Worm (Caenorhabditis elegans) whole organism, late embryonic: ENCODE measurements around the gene F48F5.6.

Source experiments
- F13H6.1 ChIP-seq: sonication (generic microtip); optimal IDR thresholded peaks from 2 replicates; lab custom pipeline; 2016; ENCODE audit warnings: missing genetic modification characterization, missing compliant biosample characterization
- K02D7.2 ChIP-seq: sonication (generic microtip); optimal IDR thresholded peaks from 2 replicates; lab custom pipeline; 2017; ENCODE audit warnings: mild to moderate bottlenecking, missing genetic modification characterization, missing compliant biosample characterization
- K09A11.1 ChIP-seq: sonication (generic microtip); optimal IDR thresholded peaks from 2 replicates; lab custom pipeline; 2017; ENCODE audit warnings: antibody characterized with exemption, mild to moderate bottlenecking, missing genetic modification characterization, missing compliant biosample characterization; ENCODE audit not compliant: insufficient read depth
- ahr-1 ChIP-seq: sonication (generic microtip); optimal IDR thresholded peaks from 2 replicates; lab custom pipeline; 2016; ENCODE audit warnings: missing genetic modification characterization, missing compliant biosample characterization
- ceh-14 ChIP-seq: sonication (generic microtip); optimal IDR thresholded peaks from 2 replicates; lab custom pipeline; 2016; ENCODE audit warnings: missing genotype, missing genetic modification characterization, missing compliant biosample characterization
- ceh-18 ChIP-seq: sonication (generic microtip); optimal IDR thresholded peaks from 2 replicates; lab custom pipeline; 2016; ENCODE audit warnings: missing genetic modification characterization, missing compliant biosample characterization
- ceh-31 ChIP-seq: sonication (generic microtip); optimal IDR thresholded peaks from 2 replicates; lab custom pipeline; 2016; ENCODE audit warnings: missing genetic modification characterization, missing compliant biosample characterization
- ceh-34 ChIP-seq: sonication (generic microtip); optimal IDR thresholded peaks from 2 replicates; lab custom pipeline; 2016; ENCODE audit warnings: mild to moderate bottlenecking, missing genetic modification characterization, missing compliant biosample characterization
- ceh-45 ChIP-seq: fragments of 200-800 bp; sonication (Bioruptor generic); IDR thresholded peaks from 2 replicates; pipeline ENCODE4 v1.3.6; 2022; ENCODE audit warnings: missing genetic modification reagents, missing genetic modification characterization, missing compliant biosample characterization
- ceh-48 ChIP-seq: sonication (generic microtip); optimal IDR thresholded peaks from 2 replicates; lab custom pipeline; 2016; ENCODE audit warnings: missing genetic modification characterization, inconsistent platforms, missing compliant biosample characterization
- che-1 ChIP-seq: sonication (generic microtip); optimal IDR thresholded peaks from 2 replicates; lab custom pipeline; 2016; ENCODE audit warnings: mild to moderate bottlenecking, missing genetic modification characterization, missing compliant biosample characterization
- dve-1 ChIP-seq: sonication (generic microtip); optimal IDR thresholded peaks from 2 replicates; lab custom pipeline; 2017; ENCODE audit warnings: antibody characterized with exemption, mild to moderate bottlenecking, missing genetic modification characterization, missing compliant biosample characterization
- elt-2 ChIP-seq: sonication (generic microtip); optimal IDR thresholded peaks from 2 replicates; lab custom pipeline; 2016; ENCODE audit warnings: missing genetic modification reagents, missing genetic modification characterization, missing compliant biosample characterization
- elt-4 ChIP-seq: sonication (generic microtip); optimal IDR thresholded peaks from 2 replicates; lab custom pipeline; 2016; ENCODE audit warnings: missing genetic modification characterization, missing compliant biosample characterization
- ets-4 ChIP-seq: sonication (generic microtip); optimal IDR thresholded peaks from 2 replicates; lab custom pipeline; 2016; ENCODE audit warnings: missing genetic modification characterization, missing compliant biosample characterization
- eyg-1 ChIP-seq: sonication (generic microtip); optimal IDR thresholded peaks from 2 replicates; lab custom pipeline; 2016; ENCODE audit warnings: missing genotype, missing genetic modification characterization, missing compliant biosample characterization
- gmeb-2 ChIP-seq: sonication (generic microtip); optimal IDR thresholded peaks from 2 replicates; lab custom pipeline; 2016; ENCODE audit warnings: missing genetic modification characterization, inconsistent platforms, missing compliant biosample characterization
- hlh-15 ChIP-seq: sonication (generic microtip); optimal IDR thresholded peaks from 2 replicates; lab custom pipeline; 2016; ENCODE audit warnings: missing genetic modification characterization, missing compliant biosample characterization
- hlh-8 ChIP-seq: sonication (generic microtip); optimal IDR thresholded peaks from 2 replicates; lab custom pipeline; 2016; ENCODE audit warnings: missing genotype, missing genetic modification characterization, missing compliant biosample characterization
- lim-6 ChIP-seq: sonication (generic microtip); optimal IDR thresholded peaks from 2 replicates; lab custom pipeline; 2016; ENCODE audit warnings: missing genetic modification characterization, missing compliant biosample characterization
- lin-11 ChIP-seq: fragments of 200-800 bp; sonication (Bioruptor generic); optimal IDR thresholded peaks from 2 replicates; lab custom pipeline; 2018; ENCODE audit warnings: mild to moderate bottlenecking, missing genetic modification characterization, missing compliant biosample characterization
- mec-3 ChIP-seq: sonication (generic microtip); optimal IDR thresholded peaks from 2 replicates; lab custom pipeline; 2016; ENCODE audit warnings: borderline replicate concordance, missing genetic modification characterization, missing compliant biosample characterization
- nfya-1 ChIP-seq: sonication (generic microtip); optimal IDR thresholded peaks from 2 replicates; lab custom pipeline; 2017; ENCODE audit warnings: missing genetic modification characterization, mild to moderate bottlenecking, missing compliant biosample characterization, antibody characterized with exemption, moderate library complexity
- npax-4 ChIP-seq: sonication (generic microtip); optimal IDR thresholded peaks from 2 replicates; lab custom pipeline; 2016; ENCODE audit warnings: missing genetic modification characterization, missing compliant biosample characterization
- pat-9 ChIP-seq: fragments of 200-800 bp; sonication (Bioruptor generic); optimal IDR thresholded peaks from 2 replicates; lab custom pipeline; 2018; ENCODE audit warnings: mild to moderate bottlenecking, missing genetic modification characterization, moderate library complexity, missing compliant biosample characterization
- pha-2 ChIP-seq: sonication (generic microtip); optimal IDR thresholded peaks from 2 replicates; lab custom pipeline; 2017; ENCODE audit warnings: mild to moderate bottlenecking, missing genetic modification characterization, missing compliant biosample characterization
- pqm-1 ChIP-seq: sonication (generic microtip); optimal IDR thresholded peaks from 2 replicates; lab custom pipeline; 2016; ENCODE audit warnings: missing genetic modification characterization, missing compliant biosample characterization
- pros-1 ChIP-seq: fragments of 150-350 bp; optimal IDR thresholded peaks from 2 replicates; lab custom pipeline; 2014; ENCODE audit warnings: missing biosample characterization, missing genetic modification reagents, missing genetic modification characterization
- ref-2 ChIP-seq: sonication (generic microtip); optimal IDR thresholded peaks from 2 replicates; lab custom pipeline; 2016; ENCODE audit warnings: missing genetic modification characterization, missing compliant biosample characterization
- rnt-1 ChIP-seq: sonication (generic microtip); optimal IDR thresholded peaks from 2 replicates; lab custom pipeline; 2016; ENCODE audit warnings: missing genetic modification characterization, missing compliant biosample characterization
- sox-2 ChIP-seq: fragments of 200-800 bp; sonication (Bioruptor generic); IDR thresholded peaks from 2 replicates; pipeline ENCODE4 v1.3.6; 2022; ENCODE audit warnings: missing genetic modification reagents, missing genetic modification characterization, missing compliant biosample characterization
- tbx-2 ChIP-seq: sonication (generic microtip); optimal IDR thresholded peaks from 2 replicates; lab custom pipeline; 2016; ENCODE audit warnings: missing genetic modification characterization, missing compliant biosample characterization
- tbx-7 ChIP-seq: sonication (generic microtip); optimal IDR thresholded peaks from 2 replicates; lab custom pipeline; 2016; ENCODE audit warnings: missing genotype, missing genetic modification characterization, missing compliant biosample characterization
- ttx-3 ChIP-seq: sonication (generic microtip); optimal IDR thresholded peaks from 2 replicates; lab custom pipeline; 2016; ENCODE audit warnings: missing genetic modification reagents, missing genetic modification characterization, missing compliant biosample characterization
- unc-3 ChIP-seq, 2 experiments: fragments of 200-800 bp in 1 of 2; sonication (Bioruptor generic) in 1 of 2; sonication (generic microtip) in 1 of 2; conservative IDR thresholded peaks in 1 of 2; optimal IDR thresholded peaks in 1 of 2; 2 replicates each; pipeline versions ENCODE4 v1.3.6 to Lab custom; 2016 to 2022; ENCODE audit warnings: missing compliant biosample characterization in 2 of 2, missing genetic modification characterization in 2 of 2, missing genetic modification reagents in 1 of 2
- unc-42 ChIP-seq: sonication (generic microtip); optimal IDR thresholded peaks from 2 replicates; lab custom pipeline; 2016; ENCODE audit warnings: missing genotype, missing genetic modification characterization, missing compliant biosample characterization
- unc-55 ChIP-seq: sonication (generic microtip); optimal IDR thresholded peaks from 2 replicates; lab custom pipeline; 2017; ENCODE audit warnings: missing biosample characterization, missing genetic modification reagents, missing genetic modification characterization
- unc-86 ChIP-seq: sonication (generic microtip); optimal IDR thresholded peaks from 2 replicates; lab custom pipeline; 2016; ENCODE audit warnings: missing genetic modification characterization, missing compliant biosample characterization
- ztf-16 ChIP-seq: sonication (generic microtip); optimal IDR thresholded peaks from 2 replicates; lab custom pipeline; 2017; ENCODE audit warnings: missing genetic modification characterization, missing compliant biosample characterization

Gene F48F5.6

DNA sequence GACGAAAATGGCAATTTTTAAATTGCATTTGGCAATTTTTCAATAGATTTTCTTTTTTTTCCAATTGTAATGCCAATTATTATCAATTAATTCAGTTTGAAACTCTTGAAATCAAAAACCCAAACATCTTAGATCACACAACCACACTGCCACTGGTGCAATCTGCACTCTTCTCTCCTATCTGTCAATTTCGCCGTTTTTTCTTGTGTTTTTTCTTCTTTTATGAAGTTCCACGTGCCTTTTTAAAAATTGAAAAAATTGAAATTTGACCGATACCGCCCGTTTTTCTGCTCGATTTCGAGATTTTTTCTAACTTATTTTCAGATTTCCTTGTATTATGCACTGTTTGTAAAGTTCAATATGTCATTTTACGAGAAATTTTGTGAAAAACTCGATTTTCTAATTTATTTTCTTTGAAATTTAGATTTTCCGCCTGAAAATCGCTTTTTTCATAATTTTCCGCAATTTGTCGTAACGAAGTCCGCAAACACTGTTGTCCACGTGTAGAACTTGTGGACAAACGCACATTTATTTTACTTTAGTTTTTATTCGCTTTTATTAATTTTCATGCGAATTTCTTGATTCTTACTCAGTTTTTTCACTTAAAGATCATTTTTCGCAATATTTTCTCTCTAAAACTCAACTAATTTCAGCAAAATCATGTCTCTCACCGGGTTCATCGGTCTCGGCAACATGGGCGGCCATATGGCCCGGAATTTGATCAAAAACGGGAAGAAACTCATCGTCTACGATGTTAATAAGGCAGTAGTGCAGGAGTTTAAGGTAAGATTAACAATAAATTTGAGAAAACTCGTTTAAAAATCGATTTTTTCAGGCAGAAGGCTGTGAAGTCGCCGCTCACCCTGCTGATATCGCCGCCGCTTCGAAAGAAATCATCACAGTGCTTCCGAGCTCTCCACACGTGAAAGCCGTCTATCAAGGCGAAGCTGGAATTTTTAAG, 40.6 kb upstream of the F48F5.6 start, which contains the start of gene B0250.5:
B0250.5 (plus strand) TSS at position 654 of the 961 bp plus-strand sequence.
- no peak for TF ChIP-seq pqm-1 (tag; lab: Kevin White, UChicago)
- TF ChIP-seq unc-3 (GFP tag; conservative IDR thresholded peaks at IDR 0.05; lab: Robert Waterston, UW) = no peak
- peak; percentile 11 for TF ChIP-seq unc-3 (tag; optimal IDR thresholded peaks at IDR 0.05; lab: Kevin White, UChicago)

DNA sequence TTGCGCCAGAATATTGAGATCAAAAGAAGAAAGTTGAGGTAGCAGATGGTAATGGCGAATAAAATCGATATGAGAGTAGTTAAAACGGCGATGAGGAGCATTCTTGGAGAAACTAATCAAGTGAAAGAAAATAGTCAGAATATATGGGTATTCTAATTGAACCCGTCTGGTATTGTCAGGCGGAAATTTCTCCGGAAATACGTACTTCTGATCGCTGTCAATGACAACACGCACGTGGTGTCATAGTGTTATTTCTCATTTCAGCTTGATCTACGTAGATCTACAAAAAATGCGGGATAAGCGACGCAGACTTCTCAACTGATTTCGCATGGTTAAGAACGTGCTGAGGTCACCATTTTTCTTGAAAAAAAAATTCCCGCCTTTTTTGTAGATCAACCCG, 39.4 kb upstream of the F48F5.6 start, which contains the start of gene srbc-79:
srbc-79 (minus strand) TSS at position 101 of the 400 bp plus-strand sequence.
- TF ChIP-seq ref-2 = no peak
- TF ChIP-seq che-1 (tag; lab: Kevin White, UChicago) = no peak

DNA sequence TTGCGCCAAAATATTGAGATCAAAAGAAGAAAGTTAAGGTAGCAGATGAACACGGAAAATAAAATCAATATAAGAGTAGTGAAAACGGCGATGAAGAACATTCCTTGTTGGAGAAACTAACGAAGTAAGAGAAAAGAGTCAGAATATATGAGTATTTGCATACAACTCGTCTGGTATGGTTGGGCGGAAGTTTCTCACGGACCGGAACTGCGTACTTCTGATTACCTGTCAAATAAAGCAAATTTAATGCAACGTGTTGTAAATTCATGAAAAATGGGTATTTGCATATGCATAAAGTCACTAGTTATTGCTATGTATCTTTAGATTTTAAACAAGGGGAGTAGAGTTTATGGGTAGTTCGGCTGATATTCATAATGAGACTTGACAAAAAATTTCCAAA, 36.1 kb upstream of the F48F5.6 start, which contains the start of gene srbc-78:
srbc-78 (minus strand) TSS at position 101 of the 400 bp plus-strand sequence.
- TF ChIP-seq ceh-45 (GFP tag; lab: Robert Waterston, UW) (no peak), elt-4 (tag; lab: Kevin White, UChicago) (no peak)

ce11 chrV:20486549-20486948, 33.6 kb upstream of the F48F5.6 start:
- peak; percentile 53 for TF ChIP-seq hlh-8
- TF ChIP-seq npax-4 (tag; lab: Kevin White, UChicago) = no peak
- no peak for TF ChIP-seq hlh-15
- TF ChIP-seq dve-1 = no peak
- peak; percentile 9 for TF ChIP-seq ceh-18 (tag; lab: Kevin White, UChicago)
- TF ChIP-seq, all 69 proteins: peak for 2

DNA sequence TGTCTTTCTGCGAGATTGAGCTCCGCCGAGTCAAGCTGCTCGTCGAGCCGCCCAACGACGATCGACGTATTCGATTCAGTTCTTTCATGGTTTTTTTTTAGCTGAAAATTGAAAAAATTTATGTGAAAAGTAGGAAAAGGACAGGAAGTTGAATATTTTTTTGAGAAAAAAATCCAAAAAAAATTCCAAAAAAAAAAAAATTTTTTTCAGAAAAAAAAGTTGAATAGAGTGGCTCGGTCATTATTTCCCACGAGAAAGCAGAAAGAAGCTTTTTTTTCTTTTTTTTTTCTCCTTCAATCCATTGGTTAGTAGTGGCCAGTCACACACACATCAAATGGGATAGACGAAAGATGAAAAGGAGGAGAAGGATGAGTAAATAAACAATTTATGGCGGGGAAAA, 32.3 kb upstream of the F48F5.6 start, which contains the start of gene dhcr-7:
dhcr-7 (minus strand) TSS at position 101 of the 400 bp plus-strand sequence.
- TF ChIP-seq gmeb-2 (tag; lab: Kevin White, UChicago) (no peak), unc-86 (no peak), tbx-7 (tag; lab: Kevin White, UChicago) (no peak), ceh-14 (tag; lab: Kevin White, UChicago) (no peak), nfya-1 (tag; lab: Kevin White, UChicago) (no peak), dve-1 (no peak), tbx-2 (no peak), rnt-1 (tag; lab: Kevin White, UChicago) (no peak), pha-2 (tag; lab: Kevin White, UChicago) (no peak), K09A11.1 (tag; lab: Kevin White, UChicago) (no peak), unc-42 (tag; lab: Kevin White, UChicago) (no peak), lim-6 (tag; lab: Kevin White, UChicago) (no peak), ceh-48 (no peak), eyg-1 (no peak), lin-11 (tag; lab: Kevin White, UChicago) (no peak), mec-3 (tag; lab: Kevin White, UChicago) (no peak), pat-9 (tag; lab: Kevin White, UChicago) (no peak), sox-2 (GFP tag; lab: Robert Waterston, UW) (no peak), ceh-34 (tag; lab: Kevin White, UChicago) (no peak)

ce11 chrV:20480790-20481189, 27.8 kb upstream of the F48F5.6 start:
- TF ChIP-seq tbx-2 = no peak
- no peak for TF ChIP-seq F13H6.1
- TF ChIP-seq ceh-48 = no peak
- TF ChIP-seq K02D7.2 (tag; lab: Kevin White, UChicago) = no peak
- no peak for TF ChIP-seq pros-1 (tag; lab: Kevin White, UChicago)
- TF ChIP-seq ztf-16 (tag; lab: Kevin White, UChicago) = no peak
- TF ChIP-seq elt-2 = no peak
- TF ChIP-seq unc-86 = no peak
- no peak for TF ChIP-seq lim-6 (tag; lab: Kevin White, UChicago)
- no peak for TF ChIP-seq ets-4
- TF ChIP-seq lin-11 (tag; lab: Kevin White, UChicago) = no peak
- no peak for TF ChIP-seq ceh-31 (tag; lab: Kevin White, UChicago)
- TF ChIP-seq unc-55 (GFP tag; lab: Kevin White, UChicago) = no peak
- no peak for TF ChIP-seq ceh-45 (GFP tag; lab: Robert Waterston, UW)
- no peak for TF ChIP-seq ceh-14 (tag; lab: Kevin White, UChicago)
- no peak for TF ChIP-seq elt-4 (tag; lab: Kevin White, UChicago)
- no peak for TF ChIP-seq ahr-1 (tag; lab: Kevin White, UChicago)
- TF ChIP-seq ttx-3 (tag; lab: Kevin White, UChicago) = no peak
- TF ChIP-seq, all 69 proteins: peak for 0
